Fruit fly (Drosophila melanogaster) whole organism, adult: ENCODE results near the gene ara.

Source experiments
- CG11617 ChIP-seq: fragments of 200-800 bp; sonication (Bioruptor generic); optimal IDR thresholded peaks from 2 replicates; lab custom pipeline; 2017; ENCODE audit warnings: mild to moderate bottlenecking, missing biosample characterization, missing genetic modification reagents, missing genetic modification characterization
- CG12768 ChIP-seq: fragments of 200-800 bp; sonication (Bioruptor generic); optimal IDR thresholded peaks from 2 replicates; lab custom pipeline; 2017; ENCODE audit warnings: missing biosample characterization, missing genetic modification characterization, mild to moderate bottlenecking, moderate library complexity, missing genetic modification reagents
- CG14711 ChIP-seq: fragments of 200-800 bp; sonication (Bioruptor generic); optimal IDR thresholded peaks from 2 replicates; lab custom pipeline; 2018; ENCODE audit warnings: missing biosample characterization, mild to moderate bottlenecking, missing genetic modification characterization, moderate library complexity
- CG1620 ChIP-seq: fragments of 200-800 bp; sonication (Bioruptor generic); optimal IDR thresholded peaks from 2 replicates; lab custom pipeline; 2016; ENCODE audit warnings: missing biosample characterization, missing genetic modification characterization
- CG33017 ChIP-seq: fragments of 200-800 bp; sonication (Bioruptor generic); optimal IDR thresholded peaks from 2 replicates; lab custom pipeline; 2018; ENCODE audit warnings: missing biosample characterization, mild to moderate bottlenecking, missing genetic modification characterization, moderate library complexity
- CG5204 ChIP-seq: fragments of 200-800 bp; sonication (Bioruptor generic); optimal IDR thresholded peaks from 2 replicates; lab custom pipeline; 2016; ENCODE audit warnings: missing biosample characterization, missing genetic modification characterization
- CG7045 ChIP-seq: fragments of 200-800 bp; sonication (Bioruptor generic); optimal IDR thresholded peaks from 2 replicates; lab custom pipeline; 2017; ENCODE audit warnings: missing biosample characterization, mild to moderate bottlenecking, missing genetic modification characterization
- CG7101 ChIP-seq: fragments of 200-800 bp; sonication (Bioruptor generic); optimal IDR thresholded peaks from 2 replicates; lab custom pipeline; 2018; ENCODE audit warnings: missing biosample characterization, mild to moderate bottlenecking, missing genetic modification characterization, moderate library complexity
- Clk ChIP-seq: fragments of 200-800 bp; sonication (Bioruptor generic); optimal IDR thresholded peaks from 2 replicates; lab custom pipeline; 2017; ENCODE audit warnings: missing biosample characterization, missing genetic modification characterization
- Crg-1 ChIP-seq: fragments of 200-800 bp; sonication (Bioruptor generic); optimal IDR thresholded peaks from 2 replicates; lab custom pipeline; 2016; ENCODE audit warnings: missing biosample characterization, missing genetic modification characterization
- Hr96 ChIP-seq: fragments of 200-800 bp; sonication (Bioruptor generic); optimal IDR thresholded peaks from 2 replicates; lab custom pipeline; 2016; ENCODE audit warnings: missing biosample characterization, missing genetic modification characterization
- Mnt ChIP-seq: fragments of 200-800 bp; sonication (Bioruptor generic); optimal IDR thresholded peaks from 2 replicates; lab custom pipeline; 2016; ENCODE audit warnings: missing biosample characterization, mild to moderate bottlenecking, missing genetic modification characterization
- bab1 ChIP-seq: fragments of 200-800 bp; sonication (Bioruptor generic); optimal IDR thresholded peaks from 3 replicates; lab custom pipeline; 2019; ENCODE audit warnings: missing biosample characterization, mild to moderate bottlenecking, missing genetic modification characterization, moderate library complexity
- cic ChIP-seq: fragments of 200-800 bp; sonication (Bioruptor generic); optimal IDR thresholded peaks from 2 replicates; lab custom pipeline; 2017; ENCODE audit warnings: missing biosample characterization, mild to moderate bottlenecking, missing genetic modification characterization, moderate library complexity
- cnc ChIP-seq, 2 experiments: fragments of >200 bp; optimal IDR thresholded peaks; 2 replicates each; lab custom pipeline; 2017
- kay ChIP-seq: fragments of 200-800 bp; sonication (Bioruptor generic); peaks from one replicate; lab custom pipeline; 2016; ENCODE audit warnings: missing biosample characterization, missing genetic modification characterization, borderline replicate concordance
- ovo ChIP-seq: fragments of 200-800 bp; sonication (Bioruptor generic); optimal IDR thresholded peaks from 2 replicates; lab custom pipeline; 2016; ENCODE audit warnings: missing biosample characterization, missing genetic modification characterization
- pad ChIP-seq: fragments of 200-800 bp; sonication (Bioruptor generic); optimal IDR thresholded peaks from 3 replicates; lab custom pipeline; 2017; ENCODE audit warnings: missing biosample characterization, missing genetic modification characterization, mild to moderate bottlenecking, moderate library complexity, missing genetic modification reagents
- tj ChIP-seq: fragments of 200-800 bp; sonication (Bioruptor generic); optimal IDR thresholded peaks from 3 replicates; lab custom pipeline; 2017; ENCODE audit warnings: missing biosample characterization, mild to moderate bottlenecking, missing genetic modification characterization, moderate library complexity
- toe ChIP-seq: fragments of 200-800 bp; sonication (Bioruptor generic); optimal IDR thresholded peaks from 2 replicates; lab custom pipeline; 2016; ENCODE audit warnings: missing biosample characterization, missing genetic modification characterization

The ara gene

DNA sequence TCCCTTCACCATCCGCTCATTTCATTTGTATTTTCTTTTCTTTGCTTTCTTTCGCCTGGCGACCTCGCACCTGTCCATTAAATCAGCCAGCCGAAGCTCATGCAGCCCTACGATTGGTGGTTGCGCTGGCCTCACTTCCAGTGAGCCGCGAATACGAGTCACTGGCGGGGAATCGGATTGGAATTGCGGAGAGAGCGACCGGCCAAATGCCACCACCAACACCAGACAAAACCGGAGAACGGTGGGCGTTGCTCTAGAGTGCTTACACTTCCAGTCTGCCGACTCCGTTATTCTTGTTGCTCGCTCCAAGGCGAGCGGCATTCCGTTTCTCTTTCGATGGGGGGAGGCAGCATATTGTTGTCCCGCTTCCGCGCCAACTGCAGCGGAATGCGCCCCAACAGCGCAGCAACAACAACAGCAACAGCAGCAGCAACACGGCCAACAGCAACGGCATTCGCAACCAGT lies at the start of gene ara:
TSS of gene ara (plus strand) at position 461 of the 465 bp plus-strand sequence.
- TF ChIP-seq pad (peak; percentile 82), Crg-1 (GFP tag; lab: Kevin White, UChicago) (no peak)

DNA sequence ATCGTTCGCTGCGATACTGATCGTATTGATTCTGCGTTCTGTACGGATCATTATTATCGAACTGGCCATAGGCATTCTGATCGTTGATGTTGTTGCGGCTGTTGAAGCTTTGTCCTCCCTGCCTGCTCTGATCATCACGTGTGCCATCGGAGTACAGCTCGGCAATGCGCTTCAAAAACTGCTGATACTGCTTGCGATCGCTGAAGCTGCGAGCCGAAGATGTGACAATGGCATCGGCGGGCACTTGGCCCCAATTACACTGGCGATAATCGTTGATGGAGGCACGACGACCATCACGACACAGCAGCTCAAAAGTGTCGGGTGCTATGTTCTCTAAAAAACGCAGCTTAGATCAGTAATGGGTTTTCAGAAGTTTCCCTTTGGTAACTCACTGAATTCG lies 48.3 kb upstream of the ara start:
- TF ChIP-seq cnc (optimal IDR thresholded peaks at IDR 0.05; lab: Kevin White, UChicago) (no peak), CG5204 (GFP tag; lab: Kevin White, UChicago) (no peak), cic (GFP tag; lab: Kevin White, UChicago) (no peak), ovo (GFP tag; lab: Kevin White, UChicago) (no peak), CG33017 (no peak), Hr96 (no peak), CG1620 (no peak), CG7045 (GFP tag; lab: Kevin White, UChicago) (no peak), CG12768 (GFP tag; lab: Kevin White, UChicago) (no peak), Crg-1 (GFP tag; lab: Kevin White, UChicago) (no peak), tj (GFP tag; lab: Kevin White, UChicago) (no peak), pad (no peak), Clk (GFP tag; lab: Kevin White, UChicago) (no peak)

DNA sequence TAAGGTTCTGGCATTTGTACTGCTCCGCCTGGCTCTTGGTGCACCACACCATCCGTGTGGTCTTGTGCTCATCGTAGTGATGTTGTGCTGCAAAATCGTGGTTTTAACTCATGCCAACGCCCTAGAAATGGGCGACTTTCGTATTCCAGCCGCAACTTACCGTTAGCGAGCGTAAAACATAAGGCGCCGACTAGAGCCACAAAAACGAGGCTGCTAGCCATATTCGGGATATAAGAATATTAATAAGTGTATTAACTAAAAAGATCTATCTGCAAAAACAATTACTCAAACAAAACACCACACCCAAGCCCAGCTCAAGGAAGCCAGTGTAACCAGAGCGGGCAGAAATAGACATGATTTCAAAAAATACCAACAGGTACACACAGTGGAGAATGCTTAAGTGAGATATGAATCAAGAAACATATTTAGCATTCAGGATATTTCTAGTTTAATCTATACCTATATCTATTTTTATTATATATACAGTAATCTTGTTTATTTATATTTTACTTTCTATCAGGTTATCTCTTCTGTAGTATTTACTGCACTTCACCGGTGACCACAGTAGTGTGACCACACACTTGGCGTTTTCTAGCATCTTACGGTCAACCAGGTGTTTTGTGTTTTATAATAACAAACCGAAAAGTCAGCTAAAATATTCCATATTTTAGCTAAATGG lies 46.9 kb upstream of the ara start, which contains the start of the genes Tsf2 and CG34242:
TSS of gene Tsf2 (minus strand) at position 333 of the 679 bp plus-strand sequence.
TSS of gene CG34242 (plus strand) at position 605 of the 679 bp plus-strand sequence.
- TF ChIP-seq tj (GFP tag; lab: Kevin White, UChicago) (peak; percentile 35), kay (no peak), Hr96 (no peak), toe (GFP tag; lab: Kevin White, UChicago) (no peak), Clk (GFP tag; lab: Kevin White, UChicago) (no peak), ovo (GFP tag; lab: Kevin White, UChicago) (no peak), CG5204 (GFP tag; lab: Kevin White, UChicago) (no peak), CG11617 (GFP tag; lab: Kevin White, UChicago) (no peak), CG1620 (no peak), CG14711 (tag; lab: Kevin White, UChicago) (peak; percentile 91), pad (peak; percentile 55), Crg-1 (GFP tag; lab: Kevin White, UChicago) (no peak), cic (GFP tag; lab: Kevin White, UChicago) (no peak), Mnt (GFP tag; lab: Kevin White, UChicago) (no peak), CG7045 (GFP tag; lab: Kevin White, UChicago) (no peak), CG12768 (GFP tag; lab: Kevin White, UChicago) (peak; percentile 61), cnc (optimal IDR thresholded peaks at IDR 0.05; lab: Kevin White, UChicago) (no peak), bab1 (peak; percentile 64), CG7101 (peak; percentile 87), CG33017 (peak; percentile 75)

DNA sequence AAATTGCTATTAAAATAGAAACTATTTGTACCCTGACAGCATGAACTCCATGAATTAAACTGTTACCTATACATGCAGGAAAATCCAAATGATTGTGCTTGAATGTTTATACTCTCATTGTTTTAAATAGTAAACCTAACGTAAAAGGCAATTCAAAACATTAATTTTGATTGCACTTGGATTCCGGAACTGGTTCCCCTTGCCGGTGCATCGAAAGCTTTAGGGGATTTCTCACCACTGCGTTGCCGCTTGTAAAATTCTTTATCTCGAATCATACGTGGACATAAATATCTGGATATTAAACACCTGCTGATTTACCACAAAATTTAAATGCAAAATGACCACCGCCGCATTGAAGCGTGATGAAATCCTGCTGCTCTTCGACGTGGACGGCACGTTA lies 46.2 kb upstream of the ara start, which contains the start of gene Pmm2:
TSS of gene Pmm2 (plus strand) at position 273 of the 400 bp plus-strand sequence.
- TF ChIP-seq Mnt (GFP tag; lab: Kevin White, UChicago) (peak; percentile 2), Hr96 (no peak)

DNA sequence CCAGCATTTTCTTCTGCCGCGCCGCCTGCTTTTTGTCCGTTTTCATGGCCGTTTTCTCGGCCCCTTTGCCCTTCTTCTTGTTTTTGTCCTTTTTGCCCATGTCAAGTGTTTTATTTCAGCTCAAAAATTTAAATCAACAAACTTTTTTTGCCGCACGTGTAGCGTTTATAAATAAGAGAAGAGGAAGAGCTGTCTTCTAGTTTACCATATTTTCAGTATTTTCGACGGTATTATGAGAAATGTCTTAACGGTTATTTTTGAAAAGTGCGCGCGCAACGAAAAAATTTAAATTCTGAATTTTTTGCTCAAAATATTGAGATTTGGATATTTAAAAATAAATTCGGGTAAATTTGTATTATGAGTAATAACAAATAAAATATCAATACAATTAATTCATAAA lies 43.3 kb upstream of the ara start, which contains the start of gene CG4069:
TSS of gene CG4069 (minus strand) at position 193 of the 400 bp plus-strand sequence.
- TF ChIP-seq ovo (GFP tag; lab: Kevin White, UChicago) (no peak), bab1 (peak; percentile 12), Mnt (GFP tag; lab: Kevin White, UChicago) (peak; percentile 94)

DNA sequence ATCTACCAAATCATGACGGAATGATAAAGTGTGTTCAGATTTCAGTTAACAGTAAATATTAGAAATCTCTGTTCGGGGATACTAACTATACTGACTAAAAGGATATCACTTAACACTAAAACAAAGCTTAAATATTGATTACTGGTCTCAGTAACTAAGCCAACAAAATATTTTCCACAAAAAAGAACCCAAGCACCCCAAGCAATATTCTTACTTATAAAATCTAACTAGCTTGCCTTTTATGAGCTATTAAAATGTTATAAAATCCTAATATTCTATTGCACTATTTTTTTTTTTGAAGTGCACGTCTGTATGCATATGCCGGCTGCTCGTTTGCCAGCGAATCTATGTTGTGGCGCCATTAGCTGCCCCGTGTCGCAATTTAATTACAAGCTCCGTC lies 31.0 kb upstream of the ara start:
- no peak for TF ChIP-seq CG1620
- TF ChIP-seq kay: no peak
- TF ChIP-seq CG7101: no peak
- no peak for TF ChIP-seq CG33017
- TF ChIP-seq tj (GFP tag; lab: Kevin White, UChicago): no peak

DNA sequence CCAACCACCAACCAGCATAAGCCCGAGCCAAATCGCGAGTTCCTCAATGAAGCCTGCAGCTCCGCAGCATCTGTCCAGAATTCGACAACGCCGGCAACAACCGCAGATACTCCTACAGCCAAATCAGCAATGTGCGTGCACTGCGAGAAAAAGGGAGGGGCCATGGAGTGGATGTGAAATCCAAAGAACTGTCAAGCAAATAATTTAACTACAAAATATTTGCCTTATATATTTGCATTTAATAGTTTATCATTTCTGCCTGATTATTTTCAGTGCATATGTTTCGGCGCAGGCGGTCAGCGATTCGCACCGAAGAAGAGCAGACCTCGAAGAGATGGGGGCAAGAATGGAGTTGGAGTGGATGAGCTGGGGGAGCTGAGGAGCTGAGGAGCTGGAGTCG lies 28.8 kb upstream of the ara start:
- TF ChIP-seq Hr96 (no peak), bab1 (no peak), Crg-1 (GFP tag; lab: Kevin White, UChicago) (no peak), pad (no peak), CG7045 (GFP tag; lab: Kevin White, UChicago) (no peak), cnc (optimal IDR thresholded peaks at IDR 0.05; lab: Kevin White, UChicago) (no peak), CG7101 (no peak), cic (GFP tag; lab: Kevin White, UChicago) (no peak), CG11617 (GFP tag; lab: Kevin White, UChicago) (no peak), CG33017 (no peak), CG14711 (tag; lab: Kevin White, UChicago) (no peak), Mnt (GFP tag; lab: Kevin White, UChicago) (no peak), CG1620 (no peak), Clk (GFP tag; lab: Kevin White, UChicago) (no peak), toe (GFP tag; lab: Kevin White, UChicago) (no peak)
